Fruit fly (Drosophila melanogaster) whole organism, embryonic: Measurements from ENCODE around the gene CG43131.

Experiments
- Blimp-1 ChIP-seq: fragments of 200-800 bp; sonication (Bioruptor generic); optimal IDR thresholded peaks from 3 replicates; lab custom pipeline; 2018; ENCODE audit warnings: missing biosample characterization, missing genetic modification characterization, mild to moderate bottlenecking, moderate library complexity, missing genetic modification reagents
- CG11723 ChIP-seq: fragments of 200-800 bp; sonication (Bioruptor generic); optimal IDR thresholded peaks from 2 replicates; lab custom pipeline; 2017; ENCODE audit warnings: missing biosample characterization, mild to moderate bottlenecking, missing genetic modification characterization
- CG13424 ChIP-seq: fragments of 200-800 bp; sonication (Bioruptor generic); optimal IDR thresholded peaks from 2 replicates; lab custom pipeline; 2019; ENCODE audit warnings: missing biosample characterization, mild to moderate bottlenecking, missing genetic modification characterization, moderate library complexity
- CG15269 ChIP-seq: fragments of 200-800 bp; sonication (Bioruptor generic); optimal IDR thresholded peaks from 2 replicates; lab custom pipeline; 2018; ENCODE audit warnings: missing biosample characterization, mild to moderate bottlenecking, missing genetic modification characterization, moderate library complexity
- CG15601 ChIP-seq: fragments of 200-800 bp; sonication (Bioruptor generic); optimal IDR thresholded peaks from 3 replicates; lab custom pipeline; 2019; ENCODE audit warnings: missing biosample characterization, mild to moderate bottlenecking, missing genetic modification characterization, moderate library complexity
- CG1602 ChIP-seq: fragments of 200-800 bp; sonication (Bioruptor generic); optimal IDR thresholded peaks from 3 replicates; lab custom pipeline; 2016; ENCODE audit warnings: missing biosample characterization, missing genetic modification characterization
- CG18619 ChIP-seq: fragments of 200-800 bp; sonication (Bioruptor generic); optimal IDR thresholded peaks from 3 replicates; lab custom pipeline; 2017; ENCODE audit warnings: missing biosample characterization, mild to moderate bottlenecking, missing genetic modification characterization
- CG18764 ChIP-seq: fragments of 200-800 bp; sonication (Bioruptor generic); optimal IDR thresholded peaks from 3 replicates; lab custom pipeline; 2016; ENCODE audit warnings: missing biosample characterization, missing genetic modification characterization
- CG2120 ChIP-seq: fragments of 200-800 bp; sonication (Bioruptor generic); optimal IDR thresholded peaks from 3 replicates; lab custom pipeline; 2016; ENCODE audit warnings: missing biosample characterization, missing genetic modification characterization
- CG30020 ChIP-seq: fragments of 200-800 bp; optimal IDR thresholded peaks from 2 replicates; lab custom pipeline; 2019; ENCODE audit warnings: missing biosample characterization, mild to moderate bottlenecking, missing genetic modification characterization, moderate library complexity
- CG30431 ChIP-seq: fragments of 200-800 bp; sonication (Bioruptor generic); optimal IDR thresholded peaks from 2 replicates; lab custom pipeline; 2017; ENCODE audit warnings: missing biosample characterization, missing genetic modification characterization
- CG31365 ChIP-seq: fragments of 200-800 bp; sonication (Bioruptor generic); optimal IDR thresholded peaks from 2 replicates; lab custom pipeline; 2018; ENCODE audit warnings: missing biosample characterization, mild to moderate bottlenecking, missing genetic modification characterization
- CG32767 ChIP-seq: fragments of 200-800 bp; sonication (Bioruptor generic); IDR thresholded peaks from 2 replicates; pipeline ENCODE4 v1.3.6; 2022; ENCODE audit warnings: missing biosample characterization, missing genetic modification characterization
- CG4854 ChIP-seq: fragments of 200-800 bp; sonication (Bioruptor generic); optimal IDR thresholded peaks from 2 replicates; lab custom pipeline; 2016; ENCODE audit warnings: missing biosample characterization, missing genetic modification characterization, inconsistent platforms
- CG6175 ChIP-seq: fragments of 200-800 bp; sonication (Bioruptor generic); IDR thresholded peaks from 3 replicates; pipeline ENCODE4 v1.3.6; 2022; ENCODE audit warnings: missing biosample characterization, missing genetic modification characterization
- CG6854 ChIP-seq: fragments of 200-800 bp; sonication (Bioruptor generic); optimal IDR thresholded peaks from 3 replicates; lab custom pipeline; 2017; ENCODE audit warnings: missing biosample characterization, mild to moderate bottlenecking, missing genetic modification characterization
- CG7372 ChIP-seq: fragments of 200-800 bp; sonication (Bioruptor generic); IDR thresholded peaks from 2 replicates; pipeline ENCODE4 v1.3.6; 2022; ENCODE audit warnings: missing biosample characterization, missing genetic modification characterization
- CG8281 ChIP-seq: fragments of 200-800 bp; sonication (Bioruptor generic); optimal IDR thresholded peaks from 2 replicates; lab custom pipeline; 2018; ENCODE audit warnings: missing biosample characterization, mild to moderate bottlenecking, missing genetic modification characterization, moderate library complexity
- CG8290 ChIP-seq, 3 experiments: fragments of 200-800 bp; sonication (Bioruptor generic); optimal IDR thresholded peaks; 2 replicates each; lab custom pipeline; 2016 to 2019; ENCODE audit warnings: missing biosample characterization in 3 of 3, missing genetic modification characterization in 3 of 3, mild to moderate bottlenecking in 2 of 3, moderate library complexity in 1 of 3
- CG8765 ChIP-seq: fragments of 200-800 bp; sonication (Bioruptor generic); IDR thresholded peaks from 2 replicates; pipeline ENCODE4 v1.3.6; 2022; ENCODE audit warnings: missing biosample characterization, missing genetic modification characterization
- CG9215 ChIP-seq: fragments of 200-800 bp; sonication (Bioruptor generic); IDR thresholded peaks from 2 replicates; pipeline ENCODE4 v1.3.6; 2022; ENCODE audit warnings: missing biosample characterization, missing genetic modification characterization
- CG9727 ChIP-seq: fragments of 200-800 bp; sonication (Bioruptor generic); optimal IDR thresholded peaks from 3 replicates; lab custom pipeline; 2017; ENCODE audit warnings: missing biosample characterization, mild to moderate bottlenecking, missing genetic modification characterization
- Fer3 ChIP-seq: fragments of 200-800 bp; sonication (Bioruptor generic); optimal IDR thresholded peaks from 2 replicates; lab custom pipeline; 2018; ENCODE audit warnings: missing biosample characterization, mild to moderate bottlenecking, missing genetic modification characterization, moderate library complexity
- Hr3 ChIP-seq: fragments of 200-800 bp; sonication (Bioruptor generic); optimal IDR thresholded peaks from 3 replicates; lab custom pipeline; 2016; ENCODE audit warnings: missing biosample characterization, missing genetic modification characterization
- Kr ChIP-seq: fragments of 200-800 bp; sonication (Bioruptor generic); optimal IDR thresholded peaks from 2 replicates; lab custom pipeline; 2017; ENCODE audit warnings: missing biosample characterization, mild to moderate bottlenecking, missing genetic modification characterization
- MBD-R2 ChIP-seq: fragments of 200-800 bp; sonication (Bioruptor generic); IDR thresholded peaks from 2 replicates; pipeline ENCODE4 v1.3.6; 2022; ENCODE audit warnings: missing biosample characterization, missing genetic modification characterization
- Optix ChIP-seq: fragments of 200-800 bp; sonication (Bioruptor generic); IDR thresholded peaks from 3 replicates; pipeline ENCODE4 v1.3.6; 2022; ENCODE audit warnings: missing biosample characterization, missing genetic modification characterization
- Poxn ChIP-seq: fragments of 200-800 bp; sonication (Bioruptor generic); IDR thresholded peaks from 2 replicates; pipeline ENCODE4 v1.3.6; 2022; ENCODE audit warnings: missing biosample characterization, missing genetic modification characterization
- Sry-β ChIP-seq: fragments of 200-800 bp; sonication (Bioruptor generic); optimal IDR thresholded peaks from 2 replicates; lab custom pipeline; 2018; ENCODE audit warnings: missing biosample characterization, mild to moderate bottlenecking, missing genetic modification characterization, moderate library complexity
- Stat92E ChIP-seq, 3 experiments: fragments of >200 bp in 2 of 3; fragments of 200-800 bp in 1 of 3; sonication (Bioruptor generic) in 1 of 3; optimal IDR thresholded peaks; 2 replicates each; lab custom pipeline; 2017 to 2019; ENCODE audit warnings: missing biosample characterization in 3 of 3, missing genetic modification characterization in 3 of 3, mild to moderate bottlenecking in 1 of 3, moderate library complexity in 1 of 3
- TFAM ChIP-seq: fragments of 200-800 bp; sonication (Bioruptor generic); optimal IDR thresholded peaks from 2 replicates; lab custom pipeline; 2017; ENCODE audit warnings: missing biosample characterization, missing genetic modification characterization, inconsistent platforms
- abd-A ChIP-seq: fragments of 200-800 bp; sonication (Bioruptor generic); optimal IDR thresholded peaks from 3 replicates; lab custom pipeline; 2019; ENCODE audit warnings: missing biosample characterization, mild to moderate bottlenecking, missing genetic modification characterization, moderate library complexity
- cato ChIP-seq: fragments of 200-800 bp; sonication (Bioruptor generic); optimal IDR thresholded peaks from 2 replicates; lab custom pipeline; 2016; ENCODE audit warnings: missing biosample characterization, missing genetic modification characterization, borderline replicate concordance
- chm ChIP-seq: fragments of 200-800 bp; sonication (Bioruptor generic); IDR thresholded peaks from 2 replicates; pipeline ENCODE4 v1.3.6; 2022; ENCODE audit warnings: missing biosample characterization, missing genetic modification characterization
- dmrt99B ChIP-seq: fragments of 200-800 bp; sonication (Bioruptor generic); optimal IDR thresholded peaks from 2 replicates; lab custom pipeline; 2018; ENCODE audit warnings: missing biosample characterization, mild to moderate bottlenecking, missing genetic modification characterization, moderate library complexity
- dysf ChIP-seq: fragments of 200-800 bp; sonication (Bioruptor generic); IDR thresholded peaks from 3 replicates; pipeline ENCODE4 v1.3.6; 2022; ENCODE audit warnings: missing biosample characterization, missing genetic modification characterization
- gcm ChIP-seq: fragments of 200-800 bp; sonication (Bioruptor generic); optimal IDR thresholded peaks from 2 replicates; lab custom pipeline; 2019; ENCODE audit warnings: missing biosample characterization, mild to moderate bottlenecking, missing genetic modification characterization, moderate library complexity
- luna ChIP-seq: fragments of 200-800 bp; sonication (Bioruptor generic); optimal IDR thresholded peaks from 2 replicates; lab custom pipeline; 2016; ENCODE audit warnings: missing biosample characterization, missing genetic modification characterization
- maf-S ChIP-seq: fragments of 200-800 bp; sonication (Bioruptor generic); optimal IDR thresholded peaks from 2 replicates; lab custom pipeline; 2016; ENCODE audit warnings: missing biosample characterization, missing genetic modification characterization
- nau ChIP-seq: fragments of 200-800 bp; sonication (Bioruptor generic); optimal IDR thresholded peaks from 3 replicates; lab custom pipeline; 2017; ENCODE audit warnings: missing biosample characterization, mild to moderate bottlenecking, missing genetic modification characterization, missing genetic modification reagents
- nom ChIP-seq: fragments of 200-800 bp; sonication (Bioruptor generic); optimal IDR thresholded peaks from 2 replicates; lab custom pipeline; 2017; ENCODE audit warnings: missing biosample characterization, missing genetic modification characterization, mild to moderate bottlenecking, moderate library complexity, missing genetic modification reagents
- p53 ChIP-seq: fragments of 200-800 bp; sonication (Bioruptor generic); optimal IDR thresholded peaks from 2 replicates; lab custom pipeline; 2016; ENCODE audit warnings: missing biosample characterization, missing genetic modification characterization
- pita ChIP-seq: fragments of 200-800 bp; sonication (Bioruptor generic); optimal IDR thresholded peaks from 2 replicates; lab custom pipeline; 2017; ENCODE audit warnings: missing biosample characterization, mild to moderate bottlenecking, missing genetic modification characterization
- prd ChIP-seq, 3 experiments: fragments of >200 bp in 2 of 3; fragments of 200-800 bp in 1 of 3; sonication (Bioruptor generic) in 1 of 3; optimal IDR thresholded peaks in 2 of 3; IDR thresholded peaks in 1 of 3; 2 replicates in 2 of 3; 3 replicates in 1 of 3; pipeline versions ENCODE4 v1.3.6 to Lab custom; 2017 to 2022; ENCODE audit warnings: missing biosample characterization in 1 of 3, missing genetic modification characterization in 1 of 3
- sisA ChIP-seq: fragments of 200-800 bp; sonication (Bioruptor generic); IDR thresholded peaks from 2 replicates; pipeline ENCODE4 v1.3.6; 2022; ENCODE audit warnings: missing biosample characterization, missing genetic modification characterization
- stc ChIP-seq: fragments of 200-800 bp; sonication (Bioruptor generic); IDR thresholded peaks from 2 replicates; pipeline ENCODE4 v1.3.6; 2022; ENCODE audit warnings: missing biosample characterization, missing genetic modification characterization
- tin ChIP-seq: fragments of 200-800 bp; sonication (Bioruptor generic); optimal IDR thresholded peaks from 3 replicates; lab custom pipeline; 2016; ENCODE audit warnings: missing biosample characterization, missing genetic modification characterization
- vvl ChIP-seq: fragments of 200-800 bp; sonication (Bioruptor generic); IDR thresholded peaks from 2 replicates; pipeline ENCODE4 v1.3.6; 2022; ENCODE audit warnings: missing biosample characterization, missing genetic modification characterization
- wdn ChIP-seq: fragments of 200-800 bp; sonication (Bioruptor generic); IDR thresholded peaks from 2 replicates; pipeline ENCODE4 v1.3.6; 2022; ENCODE audit warnings: missing biosample characterization, missing genetic modification characterization

The CG43131 gene

DNA sequence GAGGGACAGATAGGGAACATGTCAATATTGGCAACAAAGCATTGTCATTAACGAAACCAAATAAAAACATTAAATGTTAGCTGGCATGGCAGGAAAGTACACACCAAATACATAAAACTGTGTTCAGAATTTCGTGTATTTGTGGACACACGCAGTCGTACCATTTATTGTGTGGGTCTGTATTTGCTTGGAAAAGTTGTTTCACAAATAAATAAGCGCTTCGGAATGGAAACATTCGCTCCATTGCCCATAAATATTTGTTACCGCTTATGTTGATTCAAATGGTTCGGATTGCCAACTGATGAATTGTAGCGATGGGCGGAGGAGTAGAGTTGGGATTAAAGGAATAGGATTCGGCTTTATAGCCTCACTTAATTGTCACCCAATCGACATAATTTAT lies 944 bp downstream of the CG43131 start (continued):
- TF ChIP-seq CG31365 (tag; lab: Kevin White, UChicago) (peak; percentile 82), gcm (GFP tag; lab: Kevin White, UChicago) (peak; percentile 92), CG13424 (tag; lab: Kevin White, UChicago) (peak; percentile 78), sisA (GFP tag; lab: Robert Waterston, UW) (no peak), CG9215 (no peak), Blimp-1 (GFP tag; lab: Kevin White, UChicago) (peak; percentile 89), Optix (GFP tag; lab: Robert Waterston, UW) (peak; percentile 67), CG7372 (0 out of 2 replicates have a peak, but pooled peaks have one; percentile 22), CG15601 (tag; lab: Kevin White, UChicago) (peak; percentile 96), CG6854 (peak; percentile 89), CG6175 (GFP tag; lab: Robert Waterston, UW) (peak; percentile 59; the same call in 1 of the 3 replicates), MBD-R2 (GFP tag; lab: Robert Waterston, UW) (no peak), pita (GFP tag; lab: Kevin White, UChicago) (no peak), CG30020 (tag; lab: Kevin White, UChicago) (peak; percentile 28), tin (GFP tag; lab: Kevin White, UChicago) (peak; percentile 14), maf-S (GFP tag; lab: Kevin White, UChicago) (peak; percentile 75), dysf (peak; percentile 68; the same call in 2 of the 3 replicates), CG8281 (tag; lab: Kevin White, UChicago) (peak; percentile 82), nau (GFP tag; lab: Kevin White, UChicago) (peak; percentile 93), CG9727 (GFP tag; lab: Kevin White, UChicago) (peak; percentile 91), p53 (GFP tag; lab: Kevin White, UChicago) (peak; percentile 85), Stat92E (GFP tag; optimal IDR thresholded peaks at IDR 0.05; lab: Kevin White, UChicago) (peak in 1 of 3 experiments; percentile 83), CG4854 (GFP tag; lab: Kevin White, UChicago) (peak; percentile 88), chm (GFP tag; lab: Robert Waterston, UW) (peak; percentile 90), CG8290 (GFP tag; optimal IDR thresholded peaks at IDR 0.05; lab: Kevin White, UChicago) (peak; percentile 87), CG8290 (tag; optimal IDR thresholded peaks at IDR 0.05; lab: Kevin White, UChicago) (peak; percentile 94), TFAM (GFP tag; lab: Kevin White, UChicago) (peak; percentile 80), vvl (GFP tag; lab: Robert Waterston, UW) (peak; percentile 79), dmrt99B (tag; lab: Kevin White, UChicago) (peak; percentile 79), Sry-β (GFP tag; lab: Kevin White, UChicago) (peak; percentile 72), CG18764 (GFP tag; lab: Kevin White, UChicago) (peak; percentile 87), CG30431 (GFP tag; lab: Kevin White, UChicago) (peak; percentile 59), Kr (GFP tag; lab: Kevin White, UChicago) (peak; percentile 98), CG1602 (GFP tag; lab: Kevin White, UChicago) (peak; percentile 69), wdn (GFP tag; lab: Robert Waterston, UW) (peak; percentile 46; the same call in 1 of the 2 replicates), Poxn (GFP tag; lab: Robert Waterston, UW) (no peak), CG11723 (GFP tag; lab: Kevin White, UChicago) (peak; percentile 88), prd (optimal IDR thresholded peaks at IDR 0.05; lab: Kevin White, UChicago) (no peak), prd (GFP tag; IDR thresholded peaks at IDR 0.05; lab: Robert Waterston, UW) (peak; percentile 9; the same call in 1 of the 3 replicates), CG15269 (tag; lab: Kevin White, UChicago) (peak; percentile 76), Hr3 (GFP tag; lab: Kevin White, UChicago) (peak; percentile 32), luna (GFP tag; lab: Kevin White, UChicago) (peak; percentile 53), stc (peak; percentile 42; the same call in 1 of the 2 replicates), CG2120 (GFP tag; lab: Kevin White, UChicago) (peak; percentile 80), CG18619 (GFP tag; lab: Kevin White, UChicago) (peak; percentile 90), CG8765 (GFP tag; lab: Robert Waterston, UW) (no peak), abd-A (peak; percentile 35), CG32767 (peak; percentile 65; the same call in 1 of the 2 replicates), Fer3 (tag; lab: Kevin White, UChicago) (peak; percentile 87), nom (no peak), cato (peak; percentile 56)
